Worm (Caenorhabditis elegans): ENCODE data around the gene sulp-4.

The sulp-4 gene

ce11 chrV:11902161-11902560 is 27.0 kb downstream of the sulp-4 start:
- no peak for TF ChIP-seq unc-39 (tag; optimal IDR thresholded peaks at IDR 0.05)
- TF ChIP-seq elt-1 (tag; optimal IDR thresholded peaks at IDR 0.05; ENCODE audit: borderline replicate concordance, insufficient read depth), result peak; percentile 79

- TF ChIP-seq unc-39 (tag; optimal IDR thresholded peaks at IDR 0.05) (no peak), pha-4 (tag; optimal IDR thresholded peaks at IDR 0.05) (no peak), lsy-2 (tag; optimal IDR thresholded peaks at IDR 0.05) (no peak), lin-13 (tag; optimal IDR thresholded peaks at IDR 0.05) (no peak), elt-3 (tag; optimal IDR thresholded peaks at IDR 0.05) (no peak), nhr-2 (tag; optimal IDR thresholded peaks at IDR 0.05) (no peak), ceh-43 (GFP tag; optimal IDR thresholded peaks at IDR 0.05) (no peak), hlh-1 (tag; optimal IDR thresholded peaks at IDR 0.05) (no peak), mab-5 (tag; optimal IDR thresholded peaks at IDR 0.05) (no peak), zip-8 (tag; optimal IDR thresholded peaks at IDR 0.05) (no peak), tbx-8 (GFP tag; optimal IDR thresholded peaks at IDR 0.05) (no peak), mls-2 (tag; optimal IDR thresholded peaks at IDR 0.05) (no peak), nhr-237 (tag; optimal IDR thresholded peaks at IDR 0.05) (no peak), sem-2 (GFP tag; optimal IDR thresholded peaks at IDR 0.05) (no peak), snpc-4 (tag; optimal IDR thresholded peaks at IDR 0.05) (no peak)
Observed at ce11 chrV:11905977-11906376, 30.8 kb downstream of the sulp-4 start.

- TF ChIP-seq ceh-83 (GFP tag; optimal IDR thresholded peaks at IDR 0.05) (no peak), pha-4 (tag; optimal IDR thresholded peaks at IDR 0.05) (no peak), nhr-28 (tag; optimal IDR thresholded peaks at IDR 0.05) (no peak), ceh-43 (GFP tag; optimal IDR thresholded peaks at IDR 0.05) (no peak), lin-32 (GFP tag; optimal IDR thresholded peaks at IDR 0.05) (no peak), unc-120 (tag; optimal IDR thresholded peaks at IDR 0.05; ENCODE audit: poor library complexity, severe bottlenecking) (no peak), mab-5 (tag; optimal IDR thresholded peaks at IDR 0.05) (no peak)
Observed at ce11 chrV:11913283-11913682, 38.1 kb downstream of the sulp-4 start.

- no peak for TF ChIP-seq sptf-1 (tag; optimal IDR thresholded peaks at IDR 0.05)
Observed at ce11 chrV:11917186-11917585, 42.0 kb downstream of the sulp-4 start, which contains the start of gene R31.2. R31.2 (plus strand) TSS chrV:11917573.

- TF ChIP-seq hlh-1 (tag; optimal IDR thresholded peaks at IDR 0.05), result peak; percentile 88
- no peak for TF ChIP-seq elt-3 (tag; optimal IDR thresholded peaks at IDR 0.05)
- no peak for TF ChIP-seq flh-1 (GFP tag; optimal IDR thresholded peaks at IDR 0.05)
- TF ChIP-seq lsy-2 (tag; optimal IDR thresholded peaks at IDR 0.05), result no peak
Observed at ce11 chrV:11919639-11920038, 44.5 kb downstream of the sulp-4 start.

- TF ChIP-seq bed-3 (GFP tag; optimal IDR thresholded peaks at IDR 0.05) (no peak), sptf-1 (tag; optimal IDR thresholded peaks at IDR 0.05) (no peak), unc-62 (GFP tag; optimal IDR thresholded peaks at IDR 0.05) (peak; percentile 28), mab-5 (tag; optimal IDR thresholded peaks at IDR 0.05) (no peak)
Observed at ce11 chrV:11921229-11921628, 46.1 kb downstream of the sulp-4 start.

ce11 chrV:11921689-11922517 is 46.7 kb downstream of the sulp-4 start:
- TF ChIP-seq hlh-1 (tag; optimal IDR thresholded peaks at IDR 0.05), result peak; percentile 60
- no peak for TF ChIP-seq unc-39 (tag; optimal IDR thresholded peaks at IDR 0.05)
- no peak for TF ChIP-seq mls-2 (tag; optimal IDR thresholded peaks at IDR 0.05)
- peak; percentile 79 for TF ChIP-seq unc-120 (tag; optimal IDR thresholded peaks at IDR 0.05; ENCODE audit: poor library complexity, severe bottlenecking)
- TF ChIP-seq elt-1 (tag; optimal IDR thresholded peaks at IDR 0.05; ENCODE audit: borderline replicate concordance, insufficient read depth), result no peak
- no peak for TF ChIP-seq nhr-12 (tag; optimal IDR thresholded peaks at IDR 0.05)
- no peak for TF ChIP-seq tbx-8 (GFP tag; optimal IDR thresholded peaks at IDR 0.05)
- peak; percentile 5 for TF ChIP-seq unc-62 (GFP tag; optimal IDR thresholded peaks at IDR 0.05)
- no peak for TF ChIP-seq lin-13 (tag; optimal IDR thresholded peaks at IDR 0.05)

Measured in whole organism, mixed stage, embryonic.